Fruit fly (Drosophila melanogaster) whole organism, embryonic: Measurements from ENCODE around the gene CG14269.
A peak's percentile ranks its signal among the peaks of the same experiment; 100 is the strongest.

Experiments used
- ATbp ChIP-seq: fragments of 200-800 bp; sonication (Bioruptor generic); optimal IDR thresholded peaks from 2 replicates; lab custom pipeline; 2017; ENCODE audit warnings: missing biosample characterization, mild to moderate bottlenecking, missing genetic modification characterization, missing genetic modification reagents
- Aef1 ChIP-seq: fragments of 200-800 bp; sonication (Bioruptor generic); IDR thresholded peaks from 3 replicates; pipeline ENCODE4 v1.3.6; 2022; ENCODE audit warnings: missing biosample characterization, missing genetic modification characterization
- Atf-2 ChIP-seq: fragments of 200-800 bp; sonication (Bioruptor generic); optimal IDR thresholded peaks from 2 replicates; lab custom pipeline; 2016; ENCODE audit warnings: missing biosample characterization, missing genetic modification characterization
- B-H1 ChIP-seq: fragments of 200-800 bp; sonication (Bioruptor generic); IDR thresholded peaks from 3 replicates; pipeline ENCODE4 v1.3.6; 2022; ENCODE audit warnings: missing biosample characterization, missing genetic modification characterization
- Bgb ChIP-seq: fragments of 200-800 bp; sonication (Bioruptor generic); IDR thresholded peaks from 2 replicates; pipeline ENCODE4 v1.3.6; 2022; ENCODE audit warnings: missing biosample characterization, missing genetic modification characterization; ENCODE audit not compliant: partially characterized antibody
- CG11247 ChIP-seq: fragments of 200-800 bp; sonication (Bioruptor generic); IDR thresholded peaks from 2 replicates; pipeline ENCODE4 v1.3.6; 2022; ENCODE audit warnings: missing biosample characterization, missing genetic modification characterization
- CG11398 ChIP-seq: fragments of 200-800 bp; sonication (Bioruptor generic); optimal IDR thresholded peaks from 2 replicates; lab custom pipeline; 2016; ENCODE audit warnings: missing biosample characterization, missing genetic modification characterization
- CG12744 ChIP-seq: fragments of 200-800 bp; sonication (Bioruptor generic); optimal IDR thresholded peaks from 2 replicates; lab custom pipeline; 2016; ENCODE audit warnings: missing biosample characterization, missing genetic modification characterization
- CG14050 ChIP-seq: fragments of 200-800 bp; sonication (Bioruptor generic); IDR thresholded peaks from 3 replicates; pipeline ENCODE4 v1.3.6; 2022; ENCODE audit warnings: missing biosample characterization, missing genetic modification characterization
- CG14710 ChIP-seq: fragments of 200-800 bp; sonication (Bioruptor generic); optimal IDR thresholded peaks from 3 replicates; lab custom pipeline; 2019; ENCODE audit warnings: missing biosample characterization, mild to moderate bottlenecking, missing genetic modification characterization, moderate library complexity
- CG1602 ChIP-seq: fragments of 200-800 bp; sonication (Bioruptor generic); optimal IDR thresholded peaks from 3 replicates; lab custom pipeline; 2016; ENCODE audit warnings: missing biosample characterization, missing genetic modification characterization
- CG16813 ChIP-seq: fragments of 200-800 bp; sonication (Bioruptor generic); IDR thresholded peaks from 3 replicates; pipeline ENCODE4 v1.3.6; 2022; ENCODE audit warnings: missing biosample characterization, missing genetic modification characterization; ENCODE audit not compliant: partially characterized antibody
- CG1792 ChIP-seq: fragments of 200-800 bp; sonication (Bioruptor generic); optimal IDR thresholded peaks from 2 replicates; lab custom pipeline; 2016; ENCODE audit warnings: missing biosample characterization, missing genetic modification characterization
- CG18262 ChIP-seq: fragments of 200-800 bp; optimal IDR thresholded peaks from 3 replicates; lab custom pipeline; 2019; ENCODE audit warnings: missing biosample characterization, mild to moderate bottlenecking, missing genetic modification characterization, moderate library complexity
- CG18599 ChIP-seq: fragments of 200-800 bp; sonication (Bioruptor generic); optimal IDR thresholded peaks from 3 replicates; lab custom pipeline; 2017; ENCODE audit warnings: missing biosample characterization, missing genetic modification characterization, mild to moderate bottlenecking, moderate library complexity, missing genetic modification reagents
- CG2202 ChIP-seq: fragments of 200-800 bp; sonication (Bioruptor generic); optimal IDR thresholded peaks from 2 replicates; lab custom pipeline; 2018; ENCODE audit warnings: missing biosample characterization, mild to moderate bottlenecking, missing genetic modification characterization
- CG2712 ChIP-seq: fragments of 200-800 bp; optimal IDR thresholded peaks from 3 replicates; lab custom pipeline; 2019; ENCODE audit warnings: missing biosample characterization, mild to moderate bottlenecking, missing genetic modification characterization, moderate library complexity
- CG30431 ChIP-seq: fragments of 200-800 bp; sonication (Bioruptor generic); optimal IDR thresholded peaks from 2 replicates; lab custom pipeline; 2017; ENCODE audit warnings: missing biosample characterization, missing genetic modification characterization
- CG3065 ChIP-seq: fragments of 200-800 bp; sonication (Bioruptor generic); optimal IDR thresholded peaks from 2 replicates; lab custom pipeline; 2016; ENCODE audit warnings: missing biosample characterization, missing genetic modification characterization
- CG6272 ChIP-seq: fragments of 200-800 bp; sonication (Bioruptor generic); IDR thresholded peaks from 2 replicates; pipeline ENCODE4 v1.3.6; 2022; ENCODE audit warnings: missing biosample characterization, missing genetic modification characterization
- CG6689 ChIP-seq: fragments of 200-800 bp; sonication (Bioruptor generic); IDR thresholded peaks from 2 replicates; pipeline ENCODE4 v1.3.6; 2022; ENCODE audit warnings: missing biosample characterization, missing genetic modification characterization
- CG6813 ChIP-seq: fragments of 200-800 bp; sonication (Bioruptor generic); optimal IDR thresholded peaks from 2 replicates; lab custom pipeline; 2017; ENCODE audit warnings: missing biosample characterization, missing genetic modification characterization, mild to moderate bottlenecking, moderate library complexity, missing genetic modification reagents
- CG7271 ChIP-seq: fragments of 200-800 bp; sonication (Bioruptor generic); optimal IDR thresholded peaks from 2 replicates; lab custom pipeline; 2018; ENCODE audit warnings: missing biosample characterization, mild to moderate bottlenecking, missing genetic modification characterization, moderate library complexity
- CG7963 ChIP-seq: fragments of 200-800 bp; sonication (Bioruptor generic); IDR thresholded peaks from 3 replicates; pipeline ENCODE4 v1.3.6; 2022; ENCODE audit warnings: missing biosample characterization, missing genetic modification characterization; ENCODE audit not compliant: partially characterized antibody
- CG9876 ChIP-seq: fragments of 200-800 bp; sonication (Bioruptor generic); optimal IDR thresholded peaks from 2 replicates; lab custom pipeline; 2016; ENCODE audit warnings: missing biosample characterization, missing genetic modification characterization
- CHES-1-like ChIP-seq: fragments of 200-800 bp; sonication (Bioruptor generic); optimal IDR thresholded peaks from 2 replicates; lab custom pipeline; 2016; ENCODE audit warnings: missing biosample characterization, missing genetic modification characterization
- Camta ChIP-seq: fragments of 200-800 bp; sonication (Bioruptor generic); optimal IDR thresholded peaks from 2 replicates; lab custom pipeline; 2016; ENCODE audit warnings: missing biosample characterization, missing genetic modification characterization
- Dip2 ChIP-seq: fragments of 200-800 bp; sonication (Bioruptor generic); IDR thresholded peaks from 2 replicates; pipeline ENCODE4 v1.3.6; 2022; ENCODE audit warnings: missing biosample characterization, missing genetic modification characterization
- Elba2 ChIP-seq: fragments of 200-800 bp; sonication (Bioruptor generic); optimal IDR thresholded peaks from 3 replicates; lab custom pipeline; 2016; ENCODE audit warnings: missing biosample characterization, missing genetic modification characterization
- Ets65A ChIP-seq: fragments of 200-800 bp; sonication (Bioruptor generic); peaks from one replicate; lab custom pipeline; 2016; ENCODE audit warnings: missing biosample characterization, missing genetic modification characterization
- Hey ChIP-seq: fragments of 200-800 bp; sonication (Bioruptor generic); optimal IDR thresholded peaks from 3 replicates; lab custom pipeline; 2018; ENCODE audit warnings: missing biosample characterization, mild to moderate bottlenecking, missing genetic modification characterization
- Hr51 ChIP-seq, 2 experiments: fragments of 200-800 bp; sonication (Bioruptor generic); optimal IDR thresholded peaks; 2 replicates in 1 of 2; 3 replicates in 1 of 2; lab custom pipeline; 2016 to 2018; ENCODE audit warnings: missing biosample characterization in 2 of 2, missing genetic modification characterization in 2 of 2, mild to moderate bottlenecking in 1 of 2, moderate library complexity in 1 of 2
- Lim3 ChIP-seq: fragments of 200-800 bp; sonication (Bioruptor generic); IDR thresholded peaks from 2 replicates; pipeline ENCODE4 v1.3.6; 2022; ENCODE audit warnings: missing biosample characterization, missing genetic modification characterization
- Nf-YB ChIP-seq: fragments of 200-800 bp; sonication (Bioruptor generic); optimal IDR thresholded peaks from 3 replicates; lab custom pipeline; 2019; ENCODE audit warnings: missing biosample characterization, mild to moderate bottlenecking, missing genetic modification characterization, moderate library complexity
- PHDP ChIP-seq: fragments of 200-800 bp; sonication (Bioruptor generic); optimal IDR thresholded peaks from 3 replicates; lab custom pipeline; 2018; ENCODE audit warnings: missing biosample characterization, mild to moderate bottlenecking, missing genetic modification characterization, moderate library complexity
- YL-1 ChIP-seq: fragments of 200-800 bp; sonication (Bioruptor generic); optimal IDR thresholded peaks from 3 replicates; lab custom pipeline; 2017; ENCODE audit warnings: missing biosample characterization, mild to moderate bottlenecking, missing genetic modification characterization
- ac ChIP-seq: fragments of 200-800 bp; sonication (Bioruptor generic); optimal IDR thresholded peaks from 3 replicates; lab custom pipeline; 2017; ENCODE audit warnings: missing biosample characterization, mild to moderate bottlenecking, missing genetic modification characterization
- ara ChIP-seq: fragments of 200-800 bp; sonication (Bioruptor generic); IDR thresholded peaks from 2 replicates; pipeline ENCODE4 v1.3.6; 2022; ENCODE audit warnings: missing biosample characterization, missing genetic modification characterization
- bcd ChIP-seq: fragments of 200-800 bp; sonication (Bioruptor generic); optimal IDR thresholded peaks from 2 replicates; lab custom pipeline; 2017; ENCODE audit warnings: missing biosample characterization, mild to moderate bottlenecking, missing genetic modification characterization
- croc ChIP-seq: fragments of 200-800 bp; sonication (Bioruptor generic); conservative IDR thresholded peaks from 3 replicates; pipeline ENCODE4 v1.3.6; 2022; ENCODE audit warnings: missing biosample characterization, missing genetic modification characterization
- dysf ChIP-seq: fragments of 200-800 bp; sonication (Bioruptor generic); IDR thresholded peaks from 3 replicates; pipeline ENCODE4 v1.3.6; 2022; ENCODE audit warnings: missing biosample characterization, missing genetic modification characterization
- esg ChIP-seq: fragments of 200-800 bp; sonication (Bioruptor generic); conservative IDR thresholded peaks from 2 replicates; pipeline ENCODE4 v1.3.6; 2022; ENCODE audit warnings: missing biosample characterization, missing genetic modification characterization
- gem ChIP-seq: fragments of 200-800 bp; sonication (Bioruptor generic); optimal IDR thresholded peaks from 2 replicates; lab custom pipeline; 2019; ENCODE audit warnings: missing biosample characterization, mild to moderate bottlenecking, missing genetic modification characterization, moderate library complexity
- hbn ChIP-seq: fragments of 200-800 bp; sonication (Bioruptor generic); IDR thresholded peaks from 2 replicates; pipeline ENCODE4 v1.3.6; 2022; ENCODE audit warnings: missing biosample characterization, missing genetic modification characterization; ENCODE audit not compliant: partially characterized antibody
- her ChIP-seq: fragments of 200-800 bp; sonication (Bioruptor generic); optimal IDR thresholded peaks from 2 replicates; lab custom pipeline; 2016; ENCODE audit warnings: missing biosample characterization, missing genetic modification characterization
- jigr1 ChIP-seq: fragments of 200-800 bp; sonication (Bioruptor generic); IDR thresholded peaks from 3 replicates; pipeline ENCODE4 v1.3.6; 2022; ENCODE audit warnings: missing biosample characterization, missing genetic modification characterization
- psq ChIP-seq: fragments of 200-800 bp; sonication (Bioruptor generic); optimal IDR thresholded peaks from 2 replicates; lab custom pipeline; 2017; ENCODE audit warnings: missing biosample characterization, missing genetic modification characterization
- tin ChIP-seq: fragments of 200-800 bp; sonication (Bioruptor generic); optimal IDR thresholded peaks from 3 replicates; lab custom pipeline; 2016; ENCODE audit warnings: missing biosample characterization, missing genetic modification characterization
- tna ChIP-seq: fragments of 200-800 bp; sonication (Bioruptor generic); IDR thresholded peaks from 2 replicates; pipeline ENCODE4 v1.3.6; 2022; ENCODE audit warnings: missing biosample characterization, missing genetic modification characterization; ENCODE audit not compliant: partially characterized antibody
- wek ChIP-seq: fragments of 200-800 bp; sonication (Bioruptor generic); optimal IDR thresholded peaks from 3 replicates; lab custom pipeline; 2018; ENCODE audit warnings: missing biosample characterization, mild to moderate bottlenecking, missing genetic modification characterization, moderate library complexity

Gene CG14269

DNA sequence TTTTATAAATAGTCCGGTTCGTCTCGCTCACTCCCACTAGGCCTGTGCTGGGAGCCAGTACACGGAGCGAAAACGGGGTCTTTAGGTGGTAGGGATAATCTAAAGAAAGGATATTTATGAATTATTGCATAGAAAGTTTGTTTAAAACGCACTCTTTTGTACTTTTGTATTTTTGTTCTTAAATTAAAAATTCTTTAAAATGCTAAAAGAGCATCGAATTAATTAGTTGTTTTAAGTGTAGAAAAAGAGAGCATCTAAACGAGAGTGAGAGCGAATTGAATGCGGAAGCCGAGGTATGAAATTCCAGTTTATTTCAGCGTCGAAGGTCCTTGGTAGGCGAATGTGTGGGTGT is 8.0 kb downstream of the CG14269 start (continued):
- TF ChIP-seq ac (GFP tag; lab: Kevin White, UChicago) (peak; percentile 95), B-H1 (GFP tag; lab: Robert Waterston, UW) (peak; percentile 19; the same call in 1 of the 3 replicates), Aef1 (GFP tag; lab: Robert Waterston, UW) (peak; percentile 16; the same call in 1 of the 3 replicates), esg (GFP tag; lab: Robert Waterston, UW) (peak; percentile 42; the same call in 1 of the 2 replicates), CG18599 (GFP tag; lab: Kevin White, UChicago) (peak; percentile 2), hbn (GFP tag; lab: Robert Waterston, UW) (no peak), gem (tag; lab: Kevin White, UChicago) (peak; percentile 92), her (GFP tag; lab: Kevin White, UChicago) (peak; percentile 64), CG7271 (peak; percentile 26), CG6689 (GFP tag; lab: Robert Waterston, UW) (peak; percentile 72), tin (peak; percentile 58), CG2202 (peak; percentile 88), tna (GFP tag; lab: Robert Waterston, UW) (no peak), CG11247 (peak; percentile 53; the same call in 1 of the 2 replicates), bcd (GFP tag; lab: Kevin White, UChicago) (peak; percentile 41), dysf (peak; percentile 47; the same call in 1 of the 3 replicates), Hey (tag; lab: Kevin White, UChicago) (no peak), CG18262 (tag; lab: Kevin White, UChicago) (peak; percentile 91), CG3065 (GFP tag; lab: Kevin White, UChicago) (peak; percentile 73), CG14710 (tag; lab: Kevin White, UChicago) (peak; percentile 59), YL-1 (GFP tag; lab: Kevin White, UChicago) (no peak), CG2712 (tag; lab: Kevin White, UChicago) (peak; percentile 93), CG6813 (peak; percentile 32), Lim3 (GFP tag; lab: Robert Waterston, UW) (no peak), Elba2 (GFP tag; lab: Kevin White, UChicago) (peak; percentile 92), croc (GFP tag; lab: Robert Waterston, UW) (peak; percentile 68), CG11398 (peak; percentile 10), jigr1 (GFP tag; lab: Robert Waterston, UW) (no peak), Atf-2 (GFP tag; lab: Kevin White, UChicago) (peak; percentile 79), wek (GFP tag; lab: Kevin White, UChicago) (peak; percentile 11), CG16813 (no peak), Ets65A (GFP tag; lab: Kevin White, UChicago) (peak; percentile 96), Hr51 (GFP tag; optimal IDR thresholded peaks at IDR 0.05; lab: Kevin White, UChicago) (peak; percentile 75 to 82), CG1792 (peak; percentile 28), CHES-1-like (peak; percentile 68), CG1602 (GFP tag; lab: Kevin White, UChicago) (peak; percentile 84), CG12744 (GFP tag; lab: Kevin White, UChicago) (peak; percentile 83), CG7963 (GFP tag; lab: Robert Waterston, UW) (no peak), Camta (peak; percentile 72), psq (GFP tag; lab: Kevin White, UChicago) (peak; percentile 37), ATbp (GFP tag; lab: Kevin White, UChicago) (peak; percentile 55), CG9876 (GFP tag; lab: Kevin White, UChicago) (peak; percentile 61), CG6272 (peak; percentile 54), CG30431 (GFP tag; lab: Kevin White, UChicago) (peak; percentile 47), Nf-YB (GFP tag; lab: Kevin White, UChicago) (peak; percentile 65), PHDP (tag; lab: Kevin White, UChicago) (peak; percentile 72), CG14050 (GFP tag; lab: Robert Waterston, UW) (peak; percentile 22; the same call in 1 of the 3 replicates), Dip2 (GFP tag; lab: Robert Waterston, UW) (no peak), Bgb (no peak), ara (GFP tag; lab: Robert Waterston, UW) (peak; percentile 81)
